Worm (Caenorhabditis elegans) whole organism, young adult: ENCODE results near the gene F18A12.7.

ENCODE experiments used
- B0019.2 ChIP-seq: fragments of 200-800 bp; sonication (Bioruptor generic); conservative IDR thresholded peaks from 2 replicates; pipeline ENCODE4 v1.3.6; 2022; ENCODE audit warnings: missing genetic modification reagents, missing genetic modification characterization, missing compliant biosample characterization
- B0035.1 ChIP-seq: sonication (generic microtip); optimal IDR thresholded peaks from 2 replicates; lab custom pipeline; 2016; ENCODE audit warnings: missing genetic modification characterization, mild to moderate bottlenecking, missing compliant biosample characterization, missing genotype, missing genetic modification reagents
- B0261.1 ChIP-seq: sonication (generic microtip); optimal IDR thresholded peaks from 2 replicates; lab custom pipeline; 2016; ENCODE audit warnings: mild to moderate bottlenecking, missing genetic modification characterization, moderate library complexity, missing compliant biosample characterization
- C06A6.2 ChIP-seq: fragments of 200-800 bp; sonication (Bioruptor generic); conservative IDR thresholded peaks from 2 replicates; pipeline ENCODE4 v1.3.6; 2022; ENCODE audit warnings: missing genetic modification characterization, missing compliant biosample characterization
- F10E7.11 ChIP-seq: sonication (generic microtip); optimal IDR thresholded peaks from 2 replicates; lab custom pipeline; 2017; ENCODE audit warnings: mild to moderate bottlenecking, missing genetic modification characterization, moderate library complexity, missing compliant biosample characterization
- F33H1.4 ChIP-seq: fragments of 200-800 bp; sonication (Bioruptor generic); IDR thresholded peaks from 2 replicates; pipeline ENCODE4 v1.3.6; 2022; ENCODE audit warnings: missing genetic modification reagents, missing genetic modification characterization, missing compliant biosample characterization
- F39B2.1 ChIP-seq: fragments of 200-800 bp; sonication (Bioruptor generic); IDR thresholded peaks from 2 replicates; pipeline ENCODE4 v1.3.6; 2022; ENCODE audit warnings: missing genetic modification reagents, missing genetic modification characterization, missing compliant biosample characterization
- K11D2.4 ChIP-seq: fragments of 200-800 bp; sonication (Bioruptor generic); IDR thresholded peaks from 2 replicates; pipeline ENCODE4 v1.3.6; 2022; ENCODE audit warnings: missing genetic modification reagents, missing genetic modification characterization, missing compliant biosample characterization
- T26A5.8 ChIP-seq: sonication (generic microtip); optimal IDR thresholded peaks from 2 replicates; lab custom pipeline; 2016; ENCODE audit warnings: missing genetic modification characterization, missing compliant biosample characterization
- Y53F4B.3 ChIP-seq: fragments of 200-800 bp; sonication (Bioruptor generic); IDR thresholded peaks from 2 replicates; pipeline ENCODE4 v1.3.6; 2022; ENCODE audit warnings: missing genetic modification reagents, missing genetic modification characterization, missing compliant biosample characterization
- ZK185.1 ChIP-seq: sonication (generic microtip); optimal IDR thresholded peaks from 2 replicates; lab custom pipeline; 2016; ENCODE audit warnings: mild to moderate bottlenecking, missing genetic modification characterization, missing compliant biosample characterization; ENCODE audit not compliant: poor library complexity, severe bottlenecking
- akir-1 ChIP-seq: fragments of 200-800 bp; sonication (Bioruptor generic); optimal IDR thresholded peaks from 2 replicates; lab custom pipeline; 2018; ENCODE audit warnings: mild to moderate bottlenecking, missing genetic modification characterization, moderate library complexity, missing compliant biosample characterization
- atf-7 ChIP-seq: sonication (generic microtip); optimal IDR thresholded peaks from 2 replicates; lab custom pipeline; 2017; ENCODE audit warnings: mild to moderate bottlenecking, missing genetic modification characterization, missing compliant biosample characterization
- bed-1 ChIP-seq: fragments of 200-800 bp; sonication (Bioruptor generic); IDR thresholded peaks from 2 replicates; pipeline ENCODE4 v1.3.6; 2022; ENCODE audit warnings: missing genetic modification reagents, missing genetic modification characterization, missing compliant biosample characterization
- bed-2 ChIP-seq: fragments of 200-800 bp; sonication (Bioruptor generic); IDR thresholded peaks from 2 replicates; pipeline ENCODE4 v1.3.6; 2022; ENCODE audit warnings: missing genetic modification reagents, missing genetic modification characterization, missing compliant biosample characterization
- cebp-2 ChIP-seq: fragments of 200-800 bp; sonication (Bioruptor generic); IDR thresholded peaks from 2 replicates; pipeline ENCODE4 v1.3.6; 2022; ENCODE audit warnings: missing genetic modification characterization, missing compliant biosample characterization
- dox-1 ChIP-seq: fragments of 200-800 bp; sonication (Bioruptor generic); IDR thresholded peaks from 2 replicates; pipeline ENCODE4 v1.3.6; 2022; ENCODE audit warnings: missing genetic modification reagents, missing genetic modification characterization, missing compliant biosample characterization
- egrh-3 ChIP-seq: fragments of 200-800 bp; sonication (Bioruptor generic); IDR thresholded peaks from 2 replicates; pipeline ENCODE4 v1.3.6; 2022; ENCODE audit warnings: missing genetic modification reagents, missing genetic modification characterization, missing compliant biosample characterization
- fkh-3 ChIP-seq: sonication (generic microtip); optimal IDR thresholded peaks from 2 replicates; lab custom pipeline; 2016; ENCODE audit warnings: mild to moderate bottlenecking, missing genetic modification characterization, missing compliant biosample characterization
- hsf-1 ChIP-seq: fragments of 200-800 bp; sonication (Bioruptor generic); IDR thresholded peaks from 2 replicates; pipeline ENCODE4 v1.3.6; 2022; ENCODE audit warnings: missing genetic modification reagents, missing genetic modification characterization, missing compliant biosample characterization
- lag-1 ChIP-seq: fragments of 200-800 bp; sonication (Bioruptor generic); IDR thresholded peaks from 2 replicates; pipeline ENCODE4 v1.3.6; 2022; ENCODE audit warnings: missing genetic modification reagents, missing genetic modification characterization, missing compliant biosample characterization
- let-607 ChIP-seq, 2 experiments: fragments of 200-800 bp in 1 of 2; sonication (Bioruptor generic) in 1 of 2; sonication (generic microtip) in 1 of 2; optimal IDR thresholded peaks; 2 replicates each; lab custom pipeline; 2016 to 2018; ENCODE audit warnings: mild to moderate bottlenecking in 2 of 2, missing compliant biosample characterization in 2 of 2, missing genetic modification characterization in 2 of 2, moderate library complexity in 2 of 2, missing genotype in 1 of 2
- lin-26 ChIP-seq: fragments of 200-800 bp; sonication (Bioruptor generic); IDR thresholded peaks from 2 replicates; pipeline ENCODE4 v1.3.6; 2022; ENCODE audit warnings: missing genetic modification reagents, missing genetic modification characterization, missing compliant biosample characterization
- lin-54 ChIP-seq: fragments of 200-800 bp; sonication (Bioruptor generic); optimal IDR thresholded peaks from 2 replicates; lab custom pipeline; 2018; ENCODE audit warnings: mild to moderate bottlenecking, missing genetic modification characterization, missing compliant biosample characterization
- lir-1 ChIP-seq: fragments of 200-800 bp; sonication (Bioruptor generic); conservative IDR thresholded peaks from 2 replicates; pipeline ENCODE4 v1.3.6; 2022; ENCODE audit warnings: missing genetic modification reagents, missing genetic modification characterization, missing compliant biosample characterization
- madf-6 ChIP-seq: fragments of 200-800 bp; sonication (Bioruptor generic); IDR thresholded peaks from 2 replicates; pipeline ENCODE4 v1.3.6; 2022; ENCODE audit warnings: missing genetic modification reagents, missing genetic modification characterization, missing compliant biosample characterization
- mcd-1 ChIP-seq: fragments of 200-800 bp; sonication (Bioruptor generic); IDR thresholded peaks from 2 replicates; pipeline ENCODE4 v1.3.6; 2022; ENCODE audit warnings: missing genetic modification reagents, missing genetic modification characterization, missing compliant biosample characterization
- nhr-27 ChIP-seq: fragments of 200-800 bp; sonication (Bioruptor generic); optimal IDR thresholded peaks from 2 replicates; lab custom pipeline; 2018; ENCODE audit warnings: mild to moderate bottlenecking, missing genetic modification characterization, moderate library complexity, missing compliant biosample characterization
- nhr-80 ChIP-seq: sonication (generic microtip); optimal IDR thresholded peaks from 2 replicates; lab custom pipeline; 2016; ENCODE audit warnings: missing genetic modification characterization, missing compliant biosample characterization
- pbrm-1 ChIP-seq: fragments of 200-800 bp; sonication (Bioruptor generic); IDR thresholded peaks from 2 replicates; pipeline ENCODE4 v1.3.6; 2022; ENCODE audit warnings: missing genetic modification reagents, missing genetic modification characterization, missing compliant biosample characterization
- pha-4 ChIP-seq: fragments of 150-350 bp; sonication (generic microtip); optimal IDR thresholded peaks from 2 replicates; lab custom pipeline; 2014; ENCODE audit warnings: missing biosample characterization, missing genetic modification reagents, missing genetic modification characterization
- sdz-38 ChIP-seq: sonication (generic microtip); optimal IDR thresholded peaks from 2 replicates; lab custom pipeline; 2016; ENCODE audit warnings: missing genotype, missing genetic modification characterization, missing compliant biosample characterization
- tbp1 ChIP-seq: fragments of 200-800 bp; sonication (Bioruptor generic); optimal IDR thresholded peaks from 2 replicates; lab custom pipeline; 2018; ENCODE audit warnings: mild to moderate bottlenecking, missing genetic modification characterization, missing compliant biosample characterization
- unc-130 ChIP-seq: sonication (generic microtip); optimal IDR thresholded peaks from 2 replicates; lab custom pipeline; 2016; ENCODE audit warnings: missing genetic modification reagents, missing genetic modification characterization, missing compliant biosample characterization
- xnd-1 ChIP-seq: sonication (generic microtip); optimal IDR thresholded peaks from 2 replicates; lab custom pipeline; 2016; ENCODE audit warnings: missing genotype, missing genetic modification reagents, missing genetic modification characterization, missing compliant biosample characterization
- ztf-28 ChIP-seq: fragments of 200-800 bp; sonication (Bioruptor generic); IDR thresholded peaks from 2 replicates; pipeline ENCODE4 v1.3.6; 2022; ENCODE audit warnings: missing genetic modification reagents, missing genetic modification characterization, missing compliant biosample characterization

F18A12.7 gene

DNA sequence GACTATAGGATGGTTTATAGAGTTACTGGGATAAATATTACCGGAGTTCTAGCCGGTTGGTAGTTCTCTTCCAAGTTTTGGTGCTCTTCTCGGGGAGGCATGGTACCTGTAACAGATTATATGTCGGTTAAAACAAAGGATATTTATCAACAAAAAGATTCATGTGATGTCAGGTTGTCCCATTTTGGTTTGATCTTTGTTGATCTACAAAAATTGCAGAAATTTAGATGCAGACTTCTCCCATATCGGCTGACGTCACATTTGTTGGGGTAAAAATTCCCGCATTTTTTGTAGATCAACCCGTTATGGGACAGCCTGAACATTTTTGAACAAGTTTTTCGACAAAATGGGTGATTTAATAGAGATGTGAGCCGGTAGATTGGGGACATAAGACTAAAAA, 46.2 kb downstream of the F18A12.7 start, which contains the start of gene Y49F6C.7:
Gene Y49F6C.7, minus strand, starts transcription at position 101 of the 400 bp plus-strand sequence.
- no peak for TF ChIP-seq bed-1 (GFP tag; lab: Robert Waterston, UW)
- no peak for TF ChIP-seq T26A5.8 (tag; lab: Kevin White, UChicago)
- no peak for TF ChIP-seq nhr-80 (tag; lab: Kevin White, UChicago)
- no peak for TF ChIP-seq bed-2
- TF ChIP-seq ZK185.1 (tag; lab: Kevin White, UChicago), result no peak
- TF ChIP-seq fkh-3 (tag; lab: Kevin White, UChicago), result no peak
- TF ChIP-seq K11D2.4, result no peak
- TF ChIP-seq C06A6.2, result no peak
- no peak for TF ChIP-seq ztf-28 (GFP tag; lab: Robert Waterston, UW)
- no peak for TF ChIP-seq F39B2.1 (GFP tag; lab: Robert Waterston, UW)
- no peak for TF ChIP-seq pha-4 (tag; lab: Kevin White, UChicago)
- TF ChIP-seq nhr-27 (tag; lab: Kevin White, UChicago), result no peak
- no peak for TF ChIP-seq lin-54
- no peak for TF ChIP-seq lag-1 (GFP tag; lab: Robert Waterston, UW)

DNA sequence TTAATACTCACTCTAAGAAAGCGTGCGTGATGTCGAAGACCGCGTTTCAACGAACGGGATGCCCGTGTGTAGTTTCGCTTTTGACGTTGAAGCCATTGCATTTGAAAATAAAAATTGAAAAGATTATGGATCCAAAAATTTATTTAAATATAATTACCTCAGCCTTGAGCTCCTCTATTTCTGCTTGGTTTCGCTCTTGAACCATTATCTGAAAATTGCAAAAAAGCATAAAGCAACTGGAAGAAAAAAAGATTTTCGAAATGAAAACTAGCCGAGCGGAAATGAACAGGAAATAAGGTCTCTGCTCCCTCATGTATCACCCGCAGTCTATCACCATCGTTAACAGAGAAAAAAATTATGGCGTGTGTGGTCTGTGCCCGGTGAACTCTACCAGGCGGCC, 47.2 kb downstream of the F18A12.7 start, which contains the start of gene Y49F6C.6:
Gene Y49F6C.6, minus strand, starts transcription at position 101 of the 400 bp plus-strand sequence.
- TF ChIP-seq cebp-2 (GFP tag; lab: Robert Waterston, UW) (no peak), lir-1 (no peak), atf-7 (no peak), mcd-1 (GFP tag; lab: Robert Waterston, UW) (no peak), xnd-1 (tag; lab: Kevin White, UChicago) (no peak), C06A6.2 (no peak), sdz-38 (no peak), egrh-3 (GFP tag; lab: Robert Waterston, UW) (no peak), tbp1 (no peak), lin-26 (no peak), Y53F4B.3 (GFP tag; lab: Robert Waterston, UW) (no peak), pha-4 (tag; lab: Kevin White, UChicago) (no peak), F39B2.1 (GFP tag; lab: Robert Waterston, UW) (no peak), B0019.2 (no peak), F10E7.11 (tag; lab: Kevin White, UChicago) (no peak), akir-1 (GFP tag; lab: Kevin White, UChicago) (no peak), unc-130 (GFP tag; lab: Kevin White, UChicago) (no peak), B0035.1 (tag; lab: Kevin White, UChicago) (no peak), B0261.1 (tag; lab: Kevin White, UChicago) (no peak), let-607 (tag; optimal IDR thresholded peaks at IDR 0.05; lab: Kevin White, UChicago) (no peak)

DNA sequence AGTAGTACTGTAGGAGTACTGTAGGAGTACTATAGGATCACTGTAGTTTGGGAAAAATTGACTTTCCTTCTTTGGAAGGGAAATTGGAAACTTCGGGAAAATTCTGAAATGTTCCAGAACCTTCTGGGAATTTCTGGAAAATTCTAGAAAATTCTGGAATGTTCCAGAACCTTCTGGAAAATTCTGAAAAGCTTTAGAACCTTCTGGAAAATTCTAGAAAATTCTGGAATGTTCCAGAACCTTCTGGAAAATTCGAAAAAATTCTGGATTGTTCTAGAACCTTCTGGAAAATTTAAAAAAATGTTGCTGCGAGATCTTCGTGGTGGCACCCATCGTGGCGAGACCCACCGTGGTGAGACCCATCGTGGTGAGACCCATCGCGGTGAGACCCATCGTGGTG, 48.7 kb downstream of the F18A12.7 start:
- TF ChIP-seq dox-1 (GFP tag; lab: Robert Waterston, UW) (peak; percentile 69), cebp-2 (GFP tag; lab: Robert Waterston, UW) (0 out of 2 replicates have a peak, but pooled peaks have one; percentile 42), F33H1.4 (GFP tag; lab: Robert Waterston, UW) (peak; percentile 45), hsf-1 (peak; percentile 96), madf-6 (GFP tag; lab: Robert Waterston, UW) (0 out of 2 replicates have a peak, but pooled peaks have one; percentile 20), pbrm-1 (GFP tag; lab: Robert Waterston, UW) (0 out of 2 replicates have a peak, but pooled peaks have one; percentile 44)
- TF ChIP-seq, all 124 proteins: peak for 6; not testable (repeated sequence) for 118
